Worm (Caenorhabditis elegans) whole organism, midembryonic: Measurements from ENCODE around the gene iars-1.

Source experiments
- T22C8.4 ChIP-seq: fragments of 200-800 bp; sonication (Bioruptor generic); IDR thresholded peaks from 2 replicates; pipeline ENCODE4 v1.3.6; 2022; ENCODE audit warnings: missing genetic modification characterization, missing compliant biosample characterization
- cog-1 ChIP-seq: sonication (generic microtip); optimal IDR thresholded peaks from 2 replicates; lab custom pipeline; 2016; ENCODE audit warnings: missing genetic modification characterization, missing compliant biosample characterization
- flt-1 ChIP-seq: fragments of 200-800 bp; sonication (Bioruptor generic); IDR thresholded peaks from 2 replicates; pipeline ENCODE4 v1.3.6; 2022; ENCODE audit warnings: missing genetic modification characterization, missing compliant biosample characterization
- klf-2 ChIP-seq: fragments of 200-800 bp; sonication (Bioruptor generic); conservative IDR thresholded peaks from 2 replicates; pipeline ENCODE4 v1.3.6; 2022; ENCODE audit warnings: missing genetic modification reagents, missing genetic modification characterization, missing compliant biosample characterization
- med-1 ChIP-seq: sonication (generic microtip); optimal IDR thresholded peaks from 2 replicates; lab custom pipeline; 2017; ENCODE audit warnings: missing genetic modification characterization, mild to moderate bottlenecking, missing compliant biosample characterization, antibody characterized with exemption, missing genetic modification reagents; ENCODE audit not compliant: insufficient read depth
- ref-1 ChIP-seq: fragments of 200-800 bp; sonication (Bioruptor generic); conservative IDR thresholded peaks from 2 replicates; pipeline ENCODE4 v1.3.6; 2022; ENCODE audit warnings: missing genetic modification reagents, missing genetic modification characterization, missing compliant biosample characterization
- tab-1 ChIP-seq: fragments of 200-800 bp; sonication (Bioruptor generic); IDR thresholded peaks from 2 replicates; pipeline ENCODE4 v1.3.6; 2022; ENCODE audit warnings: missing genetic modification characterization, missing compliant biosample characterization
- ztf-23 ChIP-seq: fragments of 200-800 bp; sonication (Bioruptor generic); IDR thresholded peaks from 2 replicates; pipeline ENCODE4 v1.3.6; 2022; ENCODE audit warnings: missing genetic modification reagents, missing genetic modification characterization, missing compliant biosample characterization
- ztf-29 ChIP-seq: fragments of 200-800 bp; sonication (Bioruptor generic); IDR thresholded peaks from 2 replicates; pipeline ENCODE4 v1.3.6; 2022; ENCODE audit warnings: missing genetic modification reagents, missing genetic modification characterization, missing compliant biosample characterization

Gene iars-1

ce11 chrIV:10420440-10420839 is 52.0 kb downstream of the iars-1 start:
- TF ChIP-seq med-1 (GFP tag; lab: Kevin White, UChicago) (no peak), T22C8.4 (no peak), ztf-29 (GFP tag; lab: Robert Waterston, UW) (no peak), ref-1 (GFP tag; lab: Robert Waterston, UW) (no peak), klf-2 (GFP tag; lab: Robert Waterston, UW) (no peak), ztf-23 (GFP tag; lab: Robert Waterston, UW) (no peak), cog-1 (tag; lab: Kevin White, UChicago) (no peak), tab-1 (GFP tag; lab: Robert Waterston, UW) (no peak), flt-1 (no peak)

DNA sequence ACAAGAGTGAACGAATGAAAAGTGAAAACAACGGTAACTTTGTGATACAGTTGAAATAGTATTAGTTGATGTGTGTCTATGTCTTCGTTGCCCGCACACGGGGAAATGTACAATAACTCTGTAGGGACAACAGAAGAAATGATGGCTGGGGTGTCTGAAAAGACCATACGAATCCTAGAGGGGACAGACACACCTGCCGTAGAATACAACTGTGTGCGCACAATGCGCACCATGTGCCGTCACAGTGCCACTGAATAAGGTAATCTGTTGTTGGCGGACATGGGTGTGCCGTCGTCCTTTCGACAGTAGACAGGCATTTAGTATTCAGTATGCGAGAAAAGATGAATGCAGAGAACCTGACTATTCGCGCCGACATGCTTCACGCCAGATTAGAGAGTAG is 52.9 kb downstream of the iars-1 start:
- TF ChIP-seq tab-1 (GFP tag; lab: Robert Waterston, UW) (no peak), med-1 (GFP tag; lab: Kevin White, UChicago) (no peak)

ce11 chrIV:10422230-10422629 is 53.8 kb downstream of the iars-1 start:
- no peak for TF ChIP-seq cog-1 (tag; lab: Kevin White, UChicago)
- no peak for TF ChIP-seq tab-1 (GFP tag; lab: Robert Waterston, UW)
- TF ChIP-seq flt-1, result no peak
- TF ChIP-seq med-1 (GFP tag; lab: Kevin White, UChicago), result no peak
- no peak for TF ChIP-seq ztf-29 (GFP tag; lab: Robert Waterston, UW)
- no peak for TF ChIP-seq ref-1 (GFP tag; lab: Robert Waterston, UW)
- TF ChIP-seq T22C8.4, result no peak
- no peak for TF ChIP-seq klf-2 (GFP tag; lab: Robert Waterston, UW)
